Worm (Caenorhabditis elegans): Measurements from ENCODE around the gene E01G6.1.

- TF ChIP-seq klf-2 (GFP tag; conservative IDR thresholded peaks at IDR 0.05) (no peak), flt-1 (GFP tag; IDR thresholded peaks at IDR 0.05) (no peak), tab-1 (GFP tag; IDR thresholded peaks at IDR 0.05) (no peak), ztf-23 (GFP tag; IDR thresholded peaks at IDR 0.05) (no peak), ztf-29 (GFP tag; IDR thresholded peaks at IDR 0.05) (no peak), T22C8.4 (GFP tag; IDR thresholded peaks at IDR 0.05) (no peak), med-1 (GFP tag; optimal IDR thresholded peaks at IDR 0.05; ENCODE audit: insufficient read depth) (no peak), ref-1 (GFP tag; conservative IDR thresholded peaks at IDR 0.05) (no peak)
These were observed 14.9 kb downstream of the E01G6.1 start, which contains the start of gene C04B4.6 for ce11 chrX:12275577-12275976.

Measured in whole organism, midembryonic.